Worm (Caenorhabditis elegans): ENCODE data around the gene nish-1.

Gene nish-1

DNA sequence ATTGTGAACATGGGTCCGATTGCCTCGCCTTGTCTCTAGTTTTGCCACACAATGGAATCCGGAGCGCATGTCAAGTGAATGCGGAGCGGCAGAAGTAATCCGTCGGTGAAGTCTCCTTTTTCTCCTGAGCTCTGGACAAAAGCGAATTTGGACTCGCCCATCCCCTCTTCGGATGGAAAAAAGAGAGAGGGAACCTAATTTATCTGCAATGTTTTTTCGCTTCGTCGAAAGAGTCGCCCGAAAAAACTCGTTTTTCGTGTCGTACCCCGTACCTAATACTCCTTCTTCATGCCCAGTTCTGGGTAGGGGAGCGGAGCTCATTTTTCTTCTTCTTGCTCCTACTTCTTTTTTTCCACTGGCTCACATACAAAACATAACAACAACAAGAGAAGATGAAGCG lies 6.0 kb downstream of the nish-1 start (continued):
- TF ChIP-seq K11D2.4 (GFP tag; IDR thresholded peaks at IDR 0.05) (no peak), ztf-22 (GFP tag; optimal IDR thresholded peaks at IDR 0.05) (no peak), Y53G8AR.9 (GFP tag; conservative IDR thresholded peaks at IDR 0.05) (no peak), aptf-3 (GFP tag; IDR thresholded peaks at IDR 0.05) (no peak), C17E4.6 (GFP tag; IDR thresholded peaks at IDR 0.05) (no peak), mes-4 (tag; optimal IDR thresholded peaks at IDR 0.05) (no peak), nhr-90 (tag; optimal IDR thresholded peaks at IDR 0.05) (no peak)

DNA sequence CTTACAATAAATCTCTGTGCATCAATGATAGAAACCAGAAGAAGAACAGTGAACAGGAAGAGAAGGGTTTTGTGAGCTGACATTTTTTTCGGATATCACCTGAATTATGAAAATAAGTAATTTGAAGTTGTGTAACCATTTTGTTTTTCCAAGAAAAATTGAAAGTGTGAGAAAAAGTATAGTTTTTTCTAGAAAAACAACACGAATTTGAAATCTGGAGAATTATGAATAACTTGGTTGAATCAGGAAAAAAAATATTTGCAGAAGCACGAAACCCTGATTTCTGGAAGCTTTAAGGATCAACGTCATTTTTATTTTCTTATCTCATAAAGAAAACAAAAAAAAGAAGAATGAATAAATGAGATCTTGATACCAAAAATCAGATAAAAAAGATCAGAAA lies 10.4 kb downstream of the nish-1 start, which contains the start of gene F13E9.12:
TSS of gene F13E9.12 (minus strand) at position 101 of the 400 bp plus-strand sequence.
- no peak for TF ChIP-seq nhr-80 (tag; optimal IDR thresholded peaks at IDR 0.05)
- TF ChIP-seq madf-10 (tag; optimal IDR thresholded peaks at IDR 0.05), result no peak
- TF ChIP-seq Y79H2A.3 (GFP tag; conservative IDR thresholded peaks at IDR 0.05), result no peak
- no peak for TF ChIP-seq F39B2.1 (GFP tag; IDR thresholded peaks at IDR 0.05)
- TF ChIP-seq gei-17 (GFP tag; optimal IDR thresholded peaks at IDR 0.05), result no peak
- no peak for TF ChIP-seq ceh-91 (GFP tag; IDR thresholded peaks at IDR 0.05)
- no peak for TF ChIP-seq tbp1 (GFP tag; optimal IDR thresholded peaks at IDR 0.05)
- TF ChIP-seq attf-3 (GFP tag; conservative IDR thresholded peaks at IDR 0.05), result no peak
- no peak for TF ChIP-seq sea-2 (GFP tag; IDR thresholded peaks at IDR 0.05)
- no peak for TF ChIP-seq K12H6.12 (tag; optimal IDR thresholded peaks at IDR 0.05)
- no peak for TF ChIP-seq athp-1 (tag; optimal IDR thresholded peaks at IDR 0.05)
- no peak for TF ChIP-seq madf-3 (GFP tag; IDR thresholded peaks at IDR 0.05)
- TF ChIP-seq egl-44 (GFP tag; IDR thresholded peaks at IDR 0.05), result no peak
- no peak for TF ChIP-seq T07F8.4 (tag; optimal IDR thresholded peaks at IDR 0.05)
- TF ChIP-seq lin-54 (GFP tag; optimal IDR thresholded peaks at IDR 0.05), result no peak
- no peak for TF ChIP-seq lsy-27 (tag; optimal IDR thresholded peaks at IDR 0.05; ENCODE audit: borderline replicate concordance, insufficient read depth)
- no peak for TF ChIP-seq nhr-90 (tag; optimal IDR thresholded peaks at IDR 0.05)
- TF ChIP-seq ZK185.1 (tag; optimal IDR thresholded peaks at IDR 0.05; ENCODE audit: poor library complexity, severe bottlenecking), result no peak
- no peak for TF ChIP-seq ceh-79 (tag; optimal IDR thresholded peaks at IDR 0.05)
- no peak for TF ChIP-seq unc-130 (GFP tag; optimal IDR thresholded peaks at IDR 0.05)

DNA sequence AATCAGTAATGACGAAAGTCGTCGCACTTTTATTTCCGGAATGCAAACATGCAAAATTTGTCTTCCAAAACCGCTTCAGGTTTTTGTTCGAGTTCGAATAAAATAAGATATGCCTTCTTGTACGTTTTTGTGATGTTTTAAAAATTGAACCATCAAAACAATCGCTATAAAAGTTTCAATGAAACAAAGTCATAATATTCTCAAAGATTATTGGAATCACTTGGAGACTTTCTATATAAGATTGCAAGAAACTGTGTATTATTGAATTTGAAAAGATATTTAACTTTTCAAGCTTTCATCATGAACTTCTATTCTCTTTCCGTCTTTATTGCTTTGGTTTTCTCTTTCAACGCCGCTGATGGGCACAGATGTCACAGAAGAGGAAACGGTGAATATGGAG lies 12.7 kb downstream of the nish-1 start, which contains the start of gene fipr-14:
TSS of gene fipr-14 (plus strand) at position 301 of the 400 bp plus-strand sequence.
- TF ChIP-seq F37B4.10 (GFP tag; IDR thresholded peaks at IDR 0.05), result no peak
- TF ChIP-seq ekl-4 (GFP tag; IDR thresholded peaks at IDR 0.05), result no peak
- no peak for TF ChIP-seq ama-1 (optimal IDR thresholded peaks at IDR 0.05)
- no peak for TF ChIP-seq ama-1 (GFP tag; optimal IDR thresholded peaks at IDR 0.05)
- TF ChIP-seq ceh-58 (GFP tag; IDR thresholded peaks at IDR 0.05), result no peak
- no peak for TF ChIP-seq B0336.3 (GFP tag; IDR thresholded peaks at IDR 0.05)
- no peak for TF ChIP-seq pbrm-1 (GFP tag; IDR thresholded peaks at IDR 0.05)
- TF ChIP-seq F49E8.2 (tag; optimal IDR thresholded peaks at IDR 0.05; ENCODE audit: insufficient read depth), result no peak
- no peak for TF ChIP-seq let-526 (GFP tag; IDR thresholded peaks at IDR 0.05)
- TF ChIP-seq F52B5.7 (tag; optimal IDR thresholded peaks at IDR 0.05), result no peak
- no peak for TF ChIP-seq C17E4.6 (GFP tag; IDR thresholded peaks at IDR 0.05)
- TF ChIP-seq Y67H2A.10 (GFP tag; conservative IDR thresholded peaks at IDR 0.05), result no peak
- no peak for TF ChIP-seq ceh-27 (GFP tag; optimal IDR thresholded peaks at IDR 0.05)
- TF ChIP-seq zfh-2 (GFP tag; conservative IDR thresholded peaks at IDR 0.05), result no peak
- TF ChIP-seq ets-4 (GFP tag; optimal IDR thresholded peaks at IDR 0.05), result no peak
- no peak for TF ChIP-seq hrde-1 (tag; optimal IDR thresholded peaks at IDR 0.05; ENCODE audit: borderline replicate concordance)

All from whole organism, young adult.